Fruit fly (Drosophila melanogaster) whole organism, wandering third instar larva: Measurements from ENCODE around the gene ttm50.

Source experiments
- Abd-B ChIP-seq: fragments of >200 bp; optimal IDR thresholded peaks from 2 replicates; lab custom pipeline; 2017; ENCODE audit warnings: missing biosample characterization, missing genetic modification characterization
- CG32264 ChIP-seq: fragments of 200-800 bp; sonication (Bioruptor generic); optimal IDR thresholded peaks from 2 replicates; lab custom pipeline; 2016; ENCODE audit warnings: missing biosample characterization, missing genetic modification characterization
- CG9705 ChIP-seq: fragments of 200-800 bp; sonication (Bioruptor generic); optimal IDR thresholded peaks from 2 replicates; lab custom pipeline; 2018; ENCODE audit warnings: missing biosample characterization, mild to moderate bottlenecking, missing genetic modification characterization
- CrebA ChIP-seq: fragments of 200-800 bp; sonication (Bioruptor generic); optimal IDR thresholded peaks from 2 replicates; lab custom pipeline; 2016; ENCODE audit warnings: missing biosample characterization, mild to moderate bottlenecking, missing genetic modification characterization, borderline replicate concordance
- Dfd ChIP-seq: fragments of >200 bp; optimal IDR thresholded peaks from 2 replicates; lab custom pipeline; 2017; ENCODE audit warnings: missing biosample characterization, missing genetic modification characterization
- Dif ChIP-seq: fragments of 200-275, 200-300 bp; sonication (Bioruptor generic); optimal IDR thresholded peaks from 2 replicates; lab custom pipeline; 2018; ENCODE audit warnings: missing biosample characterization, missing genetic modification characterization; ENCODE audit not compliant: partially characterized antibody
- GATAd ChIP-seq: sonication (Bioruptor generic); optimal IDR thresholded peaks from 2 replicates; lab custom pipeline; 2016; ENCODE audit warnings: missing biosample characterization, missing genetic modification characterization
- HLH106 ChIP-seq: fragments of 200-800 bp; optimal IDR thresholded peaks from 3 replicates; lab custom pipeline; 2019; ENCODE audit warnings: missing biosample characterization, mild to moderate bottlenecking, missing genetic modification characterization, moderate library complexity
- Hnf4 ChIP-seq: fragments of 200-800 bp; sonication (Bioruptor generic); optimal IDR thresholded peaks from 2 replicates; lab custom pipeline; 2016; ENCODE audit warnings: missing biosample characterization, mild to moderate bottlenecking, missing genetic modification characterization
- Hr78 ChIP-seq: fragments of >200 bp; optimal IDR thresholded peaks from 2 replicates; lab custom pipeline; 2017; ENCODE audit warnings: missing biosample characterization, missing genetic modification characterization
- Hr83 ChIP-seq: fragments of 200-300 bp; sonication (Bioruptor generic); optimal IDR thresholded peaks from 2 replicates; lab custom pipeline; 2016; ENCODE audit warnings: missing biosample characterization, mild to moderate bottlenecking, missing genetic modification characterization, moderate library complexity; ENCODE audit not compliant: poor library complexity, severe bottlenecking
- Jra ChIP-seq: sonication (Bioruptor generic); optimal IDR thresholded peaks from 2 replicates; lab custom pipeline; 2016; ENCODE audit warnings: missing biosample characterization, missing genetic modification characterization
- Mio ChIP-seq: sonication (Bioruptor generic); optimal IDR thresholded peaks from 2 replicates; lab custom pipeline; 2016; ENCODE audit warnings: missing biosample characterization, missing genetic modification characterization
- Myc ChIP-seq: fragments of >200 bp; optimal IDR thresholded peaks from 2 replicates; lab custom pipeline; 2017
- N ChIP-seq: fragments of >200 bp; optimal IDR thresholded peaks from 2 replicates; lab custom pipeline; 2018; ENCODE audit warnings: missing biosample characterization, missing external identifiers, missing genetic modification characterization
- OdsH ChIP-seq: fragments of 200-800 bp; sonication (Bioruptor generic); optimal IDR thresholded peaks from 2 replicates; lab custom pipeline; 2016; ENCODE audit warnings: missing biosample characterization, mild to moderate bottlenecking, missing genetic modification characterization
- Rel ChIP-seq, 2 experiments: fragments of 200-800 bp; sonication (Bioruptor generic) in 1 of 2; optimal IDR thresholded peaks; 2 replicates in 1 of 2; 3 replicates in 1 of 2; lab custom pipeline; 2016 to 2019; ENCODE audit warnings: mild to moderate bottlenecking in 2 of 2, missing biosample characterization in 2 of 2, missing genetic modification characterization in 2 of 2, moderate library complexity in 1 of 2
- Sp1 ChIP-seq: fragments of 200-800 bp; sonication (Bioruptor generic); optimal IDR thresholded peaks from 3 replicates; lab custom pipeline; 2019; ENCODE audit warnings: missing biosample characterization, mild to moderate bottlenecking, missing genetic modification characterization, moderate library complexity
- Vsx2 ChIP-seq: fragments of 200-300, 225-300 bp; sonication (Bioruptor generic); optimal IDR thresholded peaks from 2 replicates; lab custom pipeline; 2018; ENCODE audit warnings: missing biosample characterization, missing genetic modification characterization; ENCODE audit not compliant: partially characterized antibody
- br ChIP-seq: fragments of 200-800 bp; sonication (Bioruptor generic); optimal IDR thresholded peaks from 2 replicates; lab custom pipeline; 2016; ENCODE audit warnings: missing biosample characterization, missing genetic modification characterization
- brk ChIP-seq: fragments of 200-800 bp; sonication (Bioruptor generic); optimal IDR thresholded peaks from 2 replicates; lab custom pipeline; 2016; ENCODE audit warnings: missing biosample characterization, mild to moderate bottlenecking, missing genetic modification characterization
- dl ChIP-seq, 2 experiments: fragments of 175-275, 200-275 bp in 1 of 2; fragments of 200-275 bp in 1 of 2; sonication (Bioruptor generic); optimal IDR thresholded peaks; lab custom pipeline; 2018; ENCODE audit warnings: mild to moderate bottlenecking in 2 of 2, missing biosample characterization in 2 of 2, missing genetic modification characterization in 2 of 2, moderate library complexity in 2 of 2; ENCODE audit not compliant: partially characterized antibody in 2 of 2, insufficient read depth in 1 of 2
- dmrt93B ChIP-seq: fragments of 200-800 bp; sonication (Bioruptor generic); optimal IDR thresholded peaks from 2 replicates; lab custom pipeline; 2018; ENCODE audit warnings: missing biosample characterization, mild to moderate bottlenecking, missing genetic modification characterization
- dsf ChIP-seq: sonication (Bioruptor generic); optimal IDR thresholded peaks from 2 replicates; lab custom pipeline; 2016; ENCODE audit warnings: missing biosample characterization, missing genetic modification characterization, borderline replicate concordance
- ey ChIP-seq: fragments of 200-800 bp; sonication (Bioruptor generic); optimal IDR thresholded peaks from 2 replicates; lab custom pipeline; 2016; ENCODE audit warnings: missing biosample characterization, missing genetic modification characterization
- foxo ChIP-seq, 2 experiments: fragments of 200-800 bp; sonication (Bioruptor generic); optimal IDR thresholded peaks; 2 replicates in 1 of 2; 3 replicates in 1 of 2; lab custom pipeline; 2016 to 2017; ENCODE audit warnings: missing biosample characterization in 2 of 2, missing genetic modification characterization in 2 of 2
- fru ChIP-seq: fragments of 200-800 bp; sonication (Bioruptor generic); optimal IDR thresholded peaks from 3 replicates; lab custom pipeline; 2016; ENCODE audit warnings: missing biosample characterization, mild to moderate bottlenecking, missing genetic modification characterization
- h ChIP-seq: fragments of 200-800 bp; sonication (Bioruptor generic); optimal IDR thresholded peaks from 3 replicates; lab custom pipeline; 2016; ENCODE audit warnings: missing biosample characterization, mild to moderate bottlenecking, missing genetic modification characterization
- jim ChIP-seq: fragments of 175-275, 200-325 bp; sonication (Bioruptor generic); optimal IDR thresholded peaks from 2 replicates; lab custom pipeline; 2016; ENCODE audit warnings: missing biosample characterization, mild to moderate bottlenecking, missing genetic modification characterization
- lola ChIP-seq: fragments of >200 bp; optimal IDR thresholded peaks from 2 replicates; lab custom pipeline; 2017; ENCODE audit warnings: missing biosample characterization, missing genetic modification characterization
- pan ChIP-seq: fragments of >200 bp; optimal IDR thresholded peaks from 2 replicates; lab custom pipeline; 2017
- psq ChIP-seq: fragments of 200-800 bp; sonication (Bioruptor generic); optimal IDR thresholded peaks from 3 replicates; lab custom pipeline; 2017; ENCODE audit warnings: missing biosample characterization, mild to moderate bottlenecking, missing genetic modification characterization, moderate library complexity
- rgr ChIP-seq: fragments of 200-800 bp; sonication (Bioruptor generic); optimal IDR thresholded peaks from 3 replicates; lab custom pipeline; 2016; ENCODE audit warnings: missing biosample characterization, mild to moderate bottlenecking, missing genetic modification characterization
- sage ChIP-seq: fragments of 200-800 bp; sonication (Bioruptor generic); optimal IDR thresholded peaks from 2 replicates; lab custom pipeline; 2016; ENCODE audit warnings: missing biosample characterization, mild to moderate bottlenecking, missing genetic modification characterization
- sv ChIP-seq: fragments of 200-800 bp; sonication (Bioruptor generic); optimal IDR thresholded peaks from 3 replicates; lab custom pipeline; 2016; ENCODE audit warnings: missing biosample characterization, missing genetic modification characterization
- tai ChIP-seq: sonication (Bioruptor generic); optimal IDR thresholded peaks from 2 replicates; lab custom pipeline; 2016; ENCODE audit warnings: missing biosample characterization, missing genetic modification characterization
- usp ChIP-seq: fragments of >200 bp; optimal IDR thresholded peaks from 2 replicates; lab custom pipeline; 2017; ENCODE audit warnings: missing biosample characterization, missing genetic modification characterization
- woc ChIP-seq: sonication (Bioruptor generic); optimal IDR thresholded peaks from 2 replicates; lab custom pipeline; 2016; ENCODE audit warnings: missing biosample characterization, mild to moderate bottlenecking, missing genetic modification characterization

The ttm50 gene

DNA sequence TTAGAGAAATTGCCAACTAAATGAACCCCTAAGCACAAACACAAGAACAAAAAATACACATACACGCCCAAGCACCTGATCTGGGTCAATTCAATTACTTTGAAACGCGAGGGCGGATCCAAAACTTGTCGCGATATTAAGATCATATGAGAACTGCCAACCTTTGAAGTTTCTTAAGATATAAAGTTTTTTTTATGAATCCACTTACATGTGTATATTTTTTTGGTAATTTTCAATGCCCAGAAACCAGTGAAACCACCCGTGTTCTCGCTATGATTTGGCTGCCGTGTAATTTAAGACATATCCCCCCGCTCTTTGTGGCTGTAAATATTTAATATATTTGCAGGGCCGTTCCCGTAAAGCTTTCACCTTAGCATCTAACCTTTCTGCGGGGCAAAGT, 17.7 kb upstream of the ttm50 start:
- TF ChIP-seq Hnf4 (GFP tag; lab: Kevin White, UChicago) = no peak
- TF ChIP-seq sv = no peak
- no peak for TF ChIP-seq usp
- TF ChIP-seq Dif (GFP tag; lab: Kevin White, UChicago) = no peak
- TF ChIP-seq Rel (GFP tag; optimal IDR thresholded peaks at IDR 0.05; lab: Kevin White, UChicago) = no peak
- no peak for TF ChIP-seq Rel (tag; optimal IDR thresholded peaks at IDR 0.05; lab: Kevin White, UChicago)
- TF ChIP-seq dmrt93B (GFP tag; lab: Kevin White, UChicago) = no peak
- TF ChIP-seq Mio (GFP tag; lab: Kevin White, UChicago) = no peak
- no peak for TF ChIP-seq ey (GFP tag; lab: Kevin White, UChicago)
- no peak for TF ChIP-seq pan (lab: Kevin White, UChicago)
- no peak for TF ChIP-seq Vsx2 (GFP tag; lab: Kevin White, UChicago)
- no peak for TF ChIP-seq sage
- TF ChIP-seq Myc (lab: Kevin White, UChicago) = no peak
- no peak for TF ChIP-seq h

DNA sequence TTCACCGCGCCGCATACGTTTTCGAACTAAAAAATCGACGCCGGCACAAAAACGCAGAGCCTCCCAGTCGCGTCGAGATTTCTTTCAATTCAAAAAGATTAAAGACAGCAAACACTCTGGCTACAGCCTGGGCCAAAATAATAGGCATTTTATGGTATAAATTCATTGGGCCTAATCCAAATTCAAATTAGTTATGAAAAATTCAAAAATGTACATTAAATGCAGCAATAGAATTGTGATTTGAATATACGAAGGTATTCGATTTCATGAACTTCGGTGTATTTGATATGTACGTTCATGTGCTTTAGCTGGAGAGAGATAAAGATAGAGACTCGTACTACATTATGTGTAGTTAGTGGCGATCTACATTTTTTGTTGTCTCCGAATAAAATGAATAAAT, 12.1 kb upstream of the ttm50 start, which contains the start of gene Syx4:
Syx4 (minus strand) TSS at position 35 of the 400 bp plus-strand sequence.
- TF ChIP-seq woc (GFP tag; lab: Kevin White, UChicago) = peak; percentile 73
- TF ChIP-seq OdsH (GFP tag; lab: Kevin White, UChicago) = peak; percentile 88
- no peak for TF ChIP-seq Myc (lab: Kevin White, UChicago)
- no peak for TF ChIP-seq Abd-B
- no peak for TF ChIP-seq Hr78 (GFP tag; lab: Kevin White, UChicago)
- peak; percentile 92 for TF ChIP-seq ey (GFP tag; lab: Kevin White, UChicago)
- TF ChIP-seq Vsx2 (GFP tag; lab: Kevin White, UChicago) = no peak
- TF ChIP-seq lola (GFP tag; lab: Kevin White, UChicago) = no peak
- no peak for TF ChIP-seq Dfd (GFP tag; lab: Kevin White, UChicago)
- TF ChIP-seq psq (GFP tag; lab: Kevin White, UChicago) = peak; percentile 81
- no peak for TF ChIP-seq jim (GFP tag; lab: Kevin White, UChicago)
- peak; percentile 78 for TF ChIP-seq sage
- no peak for TF ChIP-seq CrebA (GFP tag; lab: Kevin White, UChicago)
- TF ChIP-seq fru = peak; percentile 88
- TF ChIP-seq Hr83 (GFP tag; lab: Kevin White, UChicago) = peak; percentile 40
- TF ChIP-seq Dif (GFP tag; lab: Kevin White, UChicago) = no peak
- TF ChIP-seq foxo (GFP tag; optimal IDR thresholded peaks at IDR 0.05; lab: Kevin White, UChicago) = peak; percentile 81 to 91
- TF ChIP-seq Rel (GFP tag; optimal IDR thresholded peaks at IDR 0.05; lab: Kevin White, UChicago) = peak; percentile 69
- peak; percentile 44 for TF ChIP-seq Rel (tag; optimal IDR thresholded peaks at IDR 0.05; lab: Kevin White, UChicago)
- TF ChIP-seq Hnf4 (GFP tag; lab: Kevin White, UChicago) = peak; percentile 89
- TF ChIP-seq dsf (GFP tag; lab: Kevin White, UChicago) = peak; percentile 31
- TF ChIP-seq h = peak; percentile 91
- peak; percentile 71 for TF ChIP-seq tai (GFP tag; lab: Kevin White, UChicago)
- peak; percentile 66 for TF ChIP-seq brk (GFP tag; lab: Kevin White, UChicago)
- no peak for TF ChIP-seq CG9705
- peak; percentile 66 for TF ChIP-seq Jra (GFP tag; lab: Kevin White, UChicago)
- TF ChIP-seq N (GFP tag; lab: Kevin White, UChicago) = no peak
- TF ChIP-seq dl (GFP tag; optimal IDR thresholded peaks at IDR 0.05; lab: Kevin White, UChicago; ENCODE audit: insufficient read depth in 1 of 2, partially characterized antibody in 2 of 2) = no peak
- TF ChIP-seq sv = peak; percentile 82
- TF ChIP-seq HLH106 = peak; percentile 84
- peak; percentile 79 for TF ChIP-seq CG32264
- TF ChIP-seq rgr (GFP tag; lab: Kevin White, UChicago) = peak; percentile 95
- TF ChIP-seq GATAd (GFP tag; lab: Kevin White, UChicago) = no peak
- no peak for TF ChIP-seq pan (lab: Kevin White, UChicago)
- TF ChIP-seq br (GFP tag; lab: Kevin White, UChicago) = peak; percentile 87
- peak; percentile 67 for TF ChIP-seq dmrt93B (GFP tag; lab: Kevin White, UChicago)
- TF ChIP-seq Sp1 (GFP tag; lab: Kevin White, UChicago) = peak; percentile 82
- TF ChIP-seq usp = no peak
- TF ChIP-seq Mio (GFP tag; lab: Kevin White, UChicago) = peak; percentile 67
